Fruit fly (Drosophila melanogaster) whole organism, embryonic: ENCODE data around the gene rb.

Source experiments
- BtbVII ChIP-seq: fragments of 200-800 bp; sonication (Bioruptor generic); optimal IDR thresholded peaks from 3 replicates; lab custom pipeline; 2017; ENCODE audit warnings: missing biosample characterization, mild to moderate bottlenecking, missing genetic modification characterization
- CG10462 ChIP-seq: fragments of 200-800 bp; sonication (Bioruptor generic); optimal IDR thresholded peaks from 2 replicates; lab custom pipeline; 2016; ENCODE audit warnings: missing biosample characterization, missing genetic modification characterization
- CG10543 ChIP-seq: fragments of 200-800 bp; sonication (Bioruptor generic); optimal IDR thresholded peaks from 3 replicates; lab custom pipeline; 2017; ENCODE audit warnings: missing biosample characterization, mild to moderate bottlenecking, missing genetic modification characterization, moderate library complexity
- CG10959 ChIP-seq: fragments of 200-800 bp; sonication (Bioruptor generic); IDR thresholded peaks from 2 replicates; pipeline ENCODE4 v1.3.6; 2022; ENCODE audit warnings: missing biosample characterization, missing genetic modification characterization
- CG11085 ChIP-seq: fragments of 200-800 bp; sonication (Bioruptor generic); IDR thresholded peaks from 2 replicates; pipeline ENCODE4 v1.3.6; 2022; ENCODE audit warnings: missing biosample characterization, missing genetic modification characterization
- CG11247 ChIP-seq: fragments of 200-800 bp; sonication (Bioruptor generic); IDR thresholded peaks from 2 replicates; pipeline ENCODE4 v1.3.6; 2022; ENCODE audit warnings: missing biosample characterization, missing genetic modification characterization
- CG11723 ChIP-seq: fragments of 200-800 bp; sonication (Bioruptor generic); optimal IDR thresholded peaks from 2 replicates; lab custom pipeline; 2017; ENCODE audit warnings: missing biosample characterization, mild to moderate bottlenecking, missing genetic modification characterization
- CG1233 ChIP-seq: fragments of 200-800 bp; sonication (Bioruptor generic); optimal IDR thresholded peaks from 4 replicates; lab custom pipeline; 2018; ENCODE audit warnings: missing biosample characterization, mild to moderate bottlenecking, missing genetic modification characterization
- CG15269 ChIP-seq: fragments of 200-800 bp; sonication (Bioruptor generic); optimal IDR thresholded peaks from 2 replicates; lab custom pipeline; 2018; ENCODE audit warnings: missing biosample characterization, mild to moderate bottlenecking, missing genetic modification characterization, moderate library complexity
- CG1603 ChIP-seq: fragments of 200-800 bp; sonication (Bioruptor generic); optimal IDR thresholded peaks from 2 replicates; lab custom pipeline; 2019; ENCODE audit warnings: missing biosample characterization, mild to moderate bottlenecking, missing genetic modification characterization, moderate library complexity
- CG16863 ChIP-seq: fragments of 200-800 bp; sonication (Bioruptor generic); optimal IDR thresholded peaks from 3 replicates; lab custom pipeline; 2016; ENCODE audit warnings: missing biosample characterization, missing genetic modification characterization
- CG17359 ChIP-seq: fragments of 200-800 bp; sonication (Bioruptor generic); optimal IDR thresholded peaks from 3 replicates; lab custom pipeline; 2018; ENCODE audit warnings: missing biosample characterization, mild to moderate bottlenecking, missing genetic modification characterization, moderate library complexity
- CG2116 ChIP-seq: fragments of 200-800 bp; sonication (Bioruptor generic); optimal IDR thresholded peaks from 3 replicates; lab custom pipeline; 2018; ENCODE audit warnings: missing biosample characterization, mild to moderate bottlenecking, missing genetic modification characterization
- CG2678 ChIP-seq: fragments of 200-800 bp; sonication (Bioruptor generic); optimal IDR thresholded peaks from 3 replicates; lab custom pipeline; 2019; ENCODE audit warnings: missing biosample characterization, mild to moderate bottlenecking, missing genetic modification characterization, moderate library complexity
- CG32772 ChIP-seq: fragments of 200-800 bp; sonication (Bioruptor generic); IDR thresholded peaks from 2 replicates; pipeline ENCODE4 v1.3.6; 2022; ENCODE audit warnings: missing biosample characterization, missing genetic modification characterization
- CG4360 ChIP-seq: fragments of 200-800 bp; sonication (Bioruptor generic); IDR thresholded peaks from 2 replicates; pipeline ENCODE4 v1.3.6; 2022; ENCODE audit warnings: missing biosample characterization, missing genetic modification characterization
- CG6813 ChIP-seq: fragments of 200-800 bp; sonication (Bioruptor generic); optimal IDR thresholded peaks from 2 replicates; lab custom pipeline; 2017; ENCODE audit warnings: missing biosample characterization, missing genetic modification characterization, mild to moderate bottlenecking, moderate library complexity, missing genetic modification reagents
- CG7987 ChIP-seq: fragments of 200-800 bp; sonication (Bioruptor generic); optimal IDR thresholded peaks from 2 replicates; lab custom pipeline; 2018; ENCODE audit warnings: missing biosample characterization, mild to moderate bottlenecking, missing genetic modification characterization, moderate library complexity
- CG8924 ChIP-seq: fragments of 200-800 bp; optimal IDR thresholded peaks from 3 replicates; lab custom pipeline; 2019; ENCODE audit warnings: missing biosample characterization, mild to moderate bottlenecking, missing genetic modification characterization, moderate library complexity
- CG9727 ChIP-seq: fragments of 200-800 bp; sonication (Bioruptor generic); optimal IDR thresholded peaks from 3 replicates; lab custom pipeline; 2017; ENCODE audit warnings: missing biosample characterization, mild to moderate bottlenecking, missing genetic modification characterization
- CG9797 ChIP-seq: fragments of 200-800 bp; sonication (Bioruptor generic); optimal IDR thresholded peaks from 3 replicates; lab custom pipeline; 2018; ENCODE audit warnings: missing biosample characterization, mild to moderate bottlenecking, missing genetic modification characterization
- CG9876 ChIP-seq: fragments of 200-800 bp; sonication (Bioruptor generic); optimal IDR thresholded peaks from 2 replicates; lab custom pipeline; 2016; ENCODE audit warnings: missing biosample characterization, missing genetic modification characterization
- CHES-1-like ChIP-seq: fragments of 200-800 bp; sonication (Bioruptor generic); optimal IDR thresholded peaks from 2 replicates; lab custom pipeline; 2016; ENCODE audit warnings: missing biosample characterization, missing genetic modification characterization
- CTCF ChIP-seq: fragments of 200-800 bp; sonication (Bioruptor generic); optimal IDR thresholded peaks from 2 replicates; lab custom pipeline; 2017; ENCODE audit warnings: missing biosample characterization, mild to moderate bottlenecking, missing genetic modification characterization, moderate library complexity
- D19B ChIP-seq: fragments of 200-800 bp; sonication (Bioruptor generic); optimal IDR thresholded peaks from 2 replicates; lab custom pipeline; 2017; ENCODE audit warnings: missing biosample characterization, mild to moderate bottlenecking, missing genetic modification characterization
- Dek ChIP-seq: fragments of 200-800 bp; sonication (Bioruptor generic); optimal IDR thresholded peaks from 3 replicates; lab custom pipeline; 2019; ENCODE audit warnings: missing biosample characterization, mild to moderate bottlenecking, missing genetic modification characterization, moderate library complexity
- Dip2 ChIP-seq: fragments of 200-800 bp; sonication (Bioruptor generic); IDR thresholded peaks from 2 replicates; pipeline ENCODE4 v1.3.6; 2022; ENCODE audit warnings: missing biosample characterization, missing genetic modification characterization
- Doc2 ChIP-seq: fragments of 200-800 bp; sonication (Bioruptor generic); IDR thresholded peaks from 2 replicates; pipeline ENCODE4 v1.3.6; 2022; ENCODE audit warnings: missing biosample characterization, missing genetic modification characterization
- Dref ChIP-seq: fragments of 200-800 bp; sonication (Bioruptor generic); IDR thresholded peaks from 2 replicates; pipeline ENCODE4 v1.3.6; 2022; ENCODE audit warnings: missing biosample characterization, missing genetic modification characterization
- Hand ChIP-seq: fragments of 200-800 bp; sonication (Bioruptor generic); optimal IDR thresholded peaks from 2 replicates; lab custom pipeline; 2017; ENCODE audit warnings: mild to moderate bottlenecking, missing biosample characterization, missing genetic modification reagents, missing genetic modification characterization
- Hr3 ChIP-seq: fragments of 200-800 bp; sonication (Bioruptor generic); optimal IDR thresholded peaks from 3 replicates; lab custom pipeline; 2016; ENCODE audit warnings: missing biosample characterization, missing genetic modification characterization
- Pdp1 ChIP-seq, 2 experiments: fragments of 200-800 bp; sonication (Bioruptor generic); optimal IDR thresholded peaks; 3 replicates each; lab custom pipeline; 2016; ENCODE audit warnings: missing biosample characterization in 2 of 2, missing genetic modification characterization in 2 of 2, mild to moderate bottlenecking in 1 of 2, moderate library complexity in 1 of 2
- Side ChIP-seq: fragments of 200-800 bp; sonication (Bioruptor generic); optimal IDR thresholded peaks from 2 replicates; lab custom pipeline; 2016; ENCODE audit warnings: missing biosample characterization, missing genetic modification characterization
- Trl ChIP-seq, 3 experiments: fragments of >200 bp in 2 of 3; fragments of 200-800 bp in 1 of 3; sonication (Bioruptor generic) in 1 of 3; optimal IDR thresholded peaks; 2 replicates in 1 of 3; 3 replicates in 2 of 3; lab custom pipeline; 2016 to 2017; ENCODE audit warnings: missing biosample characterization in 1 of 3, missing genetic modification characterization in 1 of 3
- br ChIP-seq: fragments of >200 bp; optimal IDR thresholded peaks from 2 replicates; lab custom pipeline; 2017
- bsh ChIP-seq, 2 experiments: fragments of 200-800 bp; sonication (Bioruptor generic); optimal IDR thresholded peaks; 2 replicates each; lab custom pipeline; 2017 to 2018; ENCODE audit warnings: mild to moderate bottlenecking in 2 of 2, missing biosample characterization in 2 of 2, missing genetic modification characterization in 2 of 2, moderate library complexity in 1 of 2
- dan ChIP-seq: fragments of 200-800 bp; sonication (Bioruptor generic); IDR thresholded peaks from 2 replicates; pipeline ENCODE4 v1.3.6; 2022; ENCODE audit warnings: missing biosample characterization, missing genetic modification characterization
- grau ChIP-seq: fragments of 200-800 bp; optimal IDR thresholded peaks from 3 replicates; lab custom pipeline; 2019; ENCODE audit warnings: missing biosample characterization, mild to moderate bottlenecking, missing genetic modification characterization, moderate library complexity
- ind ChIP-seq: fragments of 200-800 bp; sonication (Bioruptor generic); optimal IDR thresholded peaks from 3 replicates; lab custom pipeline; 2016; ENCODE audit warnings: missing biosample characterization, missing genetic modification characterization
- lilli ChIP-seq: fragments of 200-800 bp; sonication (Bioruptor generic); optimal IDR thresholded peaks from 3 replicates; lab custom pipeline; 2016; ENCODE audit warnings: missing biosample characterization, missing genetic modification characterization
- lmd ChIP-seq: fragments of 200-800 bp; sonication (Bioruptor generic); IDR thresholded peaks from 2 replicates; pipeline ENCODE4 v1.3.6; 2022; ENCODE audit warnings: missing biosample characterization, missing genetic modification characterization
- odd ChIP-seq: fragments of 200-800 bp; sonication (Bioruptor generic); optimal IDR thresholded peaks from 2 replicates; lab custom pipeline; 2017; ENCODE audit warnings: missing biosample characterization, mild to moderate bottlenecking, missing genetic modification characterization
- p53 ChIP-seq: fragments of 200-800 bp; sonication (Bioruptor generic); optimal IDR thresholded peaks from 2 replicates; lab custom pipeline; 2016; ENCODE audit warnings: missing biosample characterization, missing genetic modification characterization
- sc ChIP-seq, 3 experiments: fragments of >200 bp in 2 of 3; fragments of 200-800 bp in 1 of 3; sonication (Bioruptor generic) in 1 of 3; optimal IDR thresholded peaks; 2 replicates in 2 of 3; 3 replicates in 1 of 3; lab custom pipeline; 2017; ENCODE audit warnings: mild to moderate bottlenecking in 1 of 3, missing biosample characterization in 1 of 3, missing genetic modification characterization in 1 of 3, missing genetic modification reagents in 1 of 3
- schlank ChIP-seq: fragments of 200-800 bp; sonication (Bioruptor generic); optimal IDR thresholded peaks from 2 replicates; lab custom pipeline; 2018; ENCODE audit warnings: missing biosample characterization, mild to moderate bottlenecking, missing genetic modification characterization
- sens-2 ChIP-seq: fragments of 200-800 bp; sonication (Bioruptor generic); IDR thresholded peaks from 2 replicates; pipeline ENCODE4 v1.3.6; 2022; ENCODE audit warnings: missing biosample characterization, missing genetic modification characterization
- sisA ChIP-seq: fragments of 200-800 bp; sonication (Bioruptor generic); IDR thresholded peaks from 2 replicates; pipeline ENCODE4 v1.3.6; 2022; ENCODE audit warnings: missing biosample characterization, missing genetic modification characterization
- tin ChIP-seq: fragments of 200-800 bp; sonication (Bioruptor generic); optimal IDR thresholded peaks from 3 replicates; lab custom pipeline; 2016; ENCODE audit warnings: missing biosample characterization, missing genetic modification characterization
- tup ChIP-seq: fragments of 200-800 bp; sonication (Bioruptor generic); optimal IDR thresholded peaks from 2 replicates; lab custom pipeline; 2016; ENCODE audit warnings: missing biosample characterization, mild to moderate bottlenecking, missing genetic modification characterization, moderate library complexity
- vvl ChIP-seq: fragments of 200-800 bp; sonication (Bioruptor generic); IDR thresholded peaks from 2 replicates; pipeline ENCODE4 v1.3.6; 2022; ENCODE audit warnings: missing biosample characterization, missing genetic modification characterization
- zen ChIP-seq: fragments of 200-800 bp; sonication (Bioruptor generic); optimal IDR thresholded peaks from 3 replicates; lab custom pipeline; 2018; ENCODE audit warnings: missing biosample characterization, mild to moderate bottlenecking, missing genetic modification characterization, moderate library complexity

The rb gene

DNA sequence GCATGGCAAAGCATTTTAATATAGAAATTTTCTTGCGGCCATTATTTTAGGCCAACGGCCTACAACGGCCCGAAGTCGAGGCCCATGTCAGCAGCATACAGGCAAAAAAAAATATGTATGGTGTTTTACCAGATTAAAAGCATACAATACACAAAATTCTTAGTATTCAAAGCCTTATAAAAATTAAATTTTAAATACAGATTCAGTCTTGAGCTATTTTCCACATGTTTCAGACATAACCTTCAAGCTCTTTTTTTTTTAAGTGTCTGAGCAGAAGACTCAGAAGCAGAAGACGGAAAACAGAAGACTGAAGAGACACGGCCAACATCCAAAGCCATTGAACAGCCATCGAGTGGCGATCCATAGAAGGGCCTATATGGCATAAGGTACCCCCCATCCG lies 41.3 kb upstream of the rb start (continued):
- no peak for TF ChIP-seq BtbVII (GFP tag; lab: Kevin White, UChicago)
- peak; percentile 51 for TF ChIP-seq vvl
- TF ChIP-seq Side (GFP tag; lab: Kevin White, UChicago) = no peak
- no peak for TF ChIP-seq CG2116 (GFP tag; lab: Kevin White, UChicago)
- peak; percentile 18 for TF ChIP-seq lilli (GFP tag; lab: Kevin White, UChicago)
- peak; percentile 61 for TF ChIP-seq CG2678
- TF ChIP-seq CG10543 (GFP tag; lab: Kevin White, UChicago) = no peak
- TF ChIP-seq CG32772 (GFP tag; lab: Robert Waterston, UW) = peak; percentile 23; the same call in 1 of the 2 replicates
- TF ChIP-seq CG9876 = no peak
- no peak for TF ChIP-seq sens-2 (GFP tag; lab: Robert Waterston, UW)
- TF ChIP-seq odd (GFP tag; lab: Kevin White, UChicago) = no peak
- TF ChIP-seq tin (GFP tag; lab: Kevin White, UChicago) = peak; percentile 45
- no peak for TF ChIP-seq CG11085
- no peak for TF ChIP-seq tup
- peak; percentile 30 for TF ChIP-seq CG16863 (GFP tag; lab: Kevin White, UChicago)
- TF ChIP-seq Pdp1 (GFP tag; optimal IDR thresholded peaks at IDR 0.05; lab: Kevin White, UChicago) = peak; percentile 10 to 21
- peak; percentile 43 for TF ChIP-seq CG9727 (GFP tag; lab: Kevin White, UChicago)
- no peak for TF ChIP-seq sc (optimal IDR thresholded peaks at IDR 0.05; lab: Kevin White, UChicago)
- TF ChIP-seq sc (GFP tag; optimal IDR thresholded peaks at IDR 0.05; lab: Kevin White, UChicago) = peak; percentile 25
- TF ChIP-seq CG6813 (GFP tag; lab: Kevin White, UChicago) = peak; percentile 3
- TF ChIP-seq br (lab: Kevin White, UChicago) = no peak
- TF ChIP-seq CG1233 = peak; percentile 5
- peak; percentile 20 for TF ChIP-seq Hr3 (GFP tag; lab: Kevin White, UChicago)
- no peak for TF ChIP-seq Doc2 (GFP tag; lab: Robert Waterston, UW)
- no peak for TF ChIP-seq dan
- TF ChIP-seq CTCF (GFP tag; lab: Kevin White, UChicago) = no peak
- no peak for TF ChIP-seq CHES-1-like (GFP tag; lab: Kevin White, UChicago)
- TF ChIP-seq CG11723 = no peak
- no peak for TF ChIP-seq schlank
- no peak for TF ChIP-seq Hand (GFP tag; lab: Kevin White, UChicago)
- TF ChIP-seq CG7987 (GFP tag; lab: Kevin White, UChicago) = no peak
- TF ChIP-seq lmd (GFP tag; lab: Robert Waterston, UW) = peak; percentile 37; the same call in 1 of the 2 replicates
- no peak for TF ChIP-seq CG9797 (GFP tag; lab: Kevin White, UChicago)
- peak; percentile 17 for TF ChIP-seq ind (GFP tag; lab: Kevin White, UChicago)
- TF ChIP-seq CG8924 (tag; lab: Kevin White, UChicago) = no peak
- no peak for TF ChIP-seq D19B
- TF ChIP-seq CG10959 = peak; percentile 48; the same call in 1 of the 2 replicates
- TF ChIP-seq CG15269 (tag; lab: Kevin White, UChicago) = peak; percentile 1
- no peak for TF ChIP-seq Dref
- TF ChIP-seq CG1603 (tag; lab: Kevin White, UChicago) = no peak
- no peak for TF ChIP-seq zen (tag; lab: Kevin White, UChicago)
- TF ChIP-seq CG4360 = no peak
- TF ChIP-seq bsh (GFP tag; optimal IDR thresholded peaks at IDR 0.05; lab: Kevin White, UChicago) = peak in 1 of 2 experiments; percentile 82
- TF ChIP-seq CG10462 (GFP tag; lab: Kevin White, UChicago) = no peak
- TF ChIP-seq CG17359 (tag; lab: Kevin White, UChicago) = peak; percentile 33
- TF ChIP-seq Dek (tag; lab: Kevin White, UChicago) = no peak
- no peak for TF ChIP-seq Dip2
- no peak for TF ChIP-seq Trl (optimal IDR thresholded peaks at IDR 0.05; lab: Kevin White, UChicago)
- TF ChIP-seq Trl (GFP tag; optimal IDR thresholded peaks at IDR 0.05; lab: Kevin White, UChicago) = peak; percentile 9
- peak; percentile 22 for TF ChIP-seq grau
- no peak for TF ChIP-seq CG11247 (GFP tag; lab: Robert Waterston, UW)
- peak; percentile 28; the same call in 1 of the 2 replicates for TF ChIP-seq sisA (GFP tag; lab: Robert Waterston, UW)
- TF ChIP-seq p53 (GFP tag; lab: Kevin White, UChicago) = no peak
